Fruit fly (Drosophila melanogaster) whole organism, adult: Measurements from ENCODE around the gene Fntb.

Experiments used
- CG11617 ChIP-seq: fragments of 200-800 bp; sonication (Bioruptor generic); optimal IDR thresholded peaks from 2 replicates; lab custom pipeline; 2017; ENCODE audit warnings: mild to moderate bottlenecking, missing biosample characterization, missing genetic modification reagents, missing genetic modification characterization
- CG12768 ChIP-seq: fragments of 200-800 bp; sonication (Bioruptor generic); optimal IDR thresholded peaks from 2 replicates; lab custom pipeline; 2017; ENCODE audit warnings: missing biosample characterization, missing genetic modification characterization, mild to moderate bottlenecking, moderate library complexity, missing genetic modification reagents
- CG14711 ChIP-seq: fragments of 200-800 bp; sonication (Bioruptor generic); optimal IDR thresholded peaks from 2 replicates; lab custom pipeline; 2018; ENCODE audit warnings: missing biosample characterization, mild to moderate bottlenecking, missing genetic modification characterization, moderate library complexity
- CG1620 ChIP-seq: fragments of 200-800 bp; sonication (Bioruptor generic); optimal IDR thresholded peaks from 2 replicates; lab custom pipeline; 2016; ENCODE audit warnings: missing biosample characterization, missing genetic modification characterization
- CG33017 ChIP-seq: fragments of 200-800 bp; sonication (Bioruptor generic); optimal IDR thresholded peaks from 2 replicates; lab custom pipeline; 2018; ENCODE audit warnings: missing biosample characterization, mild to moderate bottlenecking, missing genetic modification characterization, moderate library complexity
- CG7045 ChIP-seq: fragments of 200-800 bp; sonication (Bioruptor generic); optimal IDR thresholded peaks from 2 replicates; lab custom pipeline; 2017; ENCODE audit warnings: missing biosample characterization, mild to moderate bottlenecking, missing genetic modification characterization
- CG7101 ChIP-seq: fragments of 200-800 bp; sonication (Bioruptor generic); optimal IDR thresholded peaks from 2 replicates; lab custom pipeline; 2018; ENCODE audit warnings: missing biosample characterization, mild to moderate bottlenecking, missing genetic modification characterization, moderate library complexity
- Hr96 ChIP-seq: fragments of 200-800 bp; sonication (Bioruptor generic); optimal IDR thresholded peaks from 2 replicates; lab custom pipeline; 2016; ENCODE audit warnings: missing biosample characterization, missing genetic modification characterization
- Mnt ChIP-seq: fragments of 200-800 bp; sonication (Bioruptor generic); optimal IDR thresholded peaks from 2 replicates; lab custom pipeline; 2016; ENCODE audit warnings: missing biosample characterization, mild to moderate bottlenecking, missing genetic modification characterization
- cic ChIP-seq: fragments of 200-800 bp; sonication (Bioruptor generic); optimal IDR thresholded peaks from 2 replicates; lab custom pipeline; 2017; ENCODE audit warnings: missing biosample characterization, mild to moderate bottlenecking, missing genetic modification characterization, moderate library complexity
- cnc ChIP-seq, 2 experiments: fragments of >200 bp; optimal IDR thresholded peaks; 2 replicates each; lab custom pipeline; 2017
- pad ChIP-seq: fragments of 200-800 bp; sonication (Bioruptor generic); optimal IDR thresholded peaks from 3 replicates; lab custom pipeline; 2017; ENCODE audit warnings: missing biosample characterization, missing genetic modification characterization, mild to moderate bottlenecking, moderate library complexity, missing genetic modification reagents
- tj ChIP-seq: fragments of 200-800 bp; sonication (Bioruptor generic); optimal IDR thresholded peaks from 3 replicates; lab custom pipeline; 2017; ENCODE audit warnings: missing biosample characterization, mild to moderate bottlenecking, missing genetic modification characterization, moderate library complexity

DNA sequence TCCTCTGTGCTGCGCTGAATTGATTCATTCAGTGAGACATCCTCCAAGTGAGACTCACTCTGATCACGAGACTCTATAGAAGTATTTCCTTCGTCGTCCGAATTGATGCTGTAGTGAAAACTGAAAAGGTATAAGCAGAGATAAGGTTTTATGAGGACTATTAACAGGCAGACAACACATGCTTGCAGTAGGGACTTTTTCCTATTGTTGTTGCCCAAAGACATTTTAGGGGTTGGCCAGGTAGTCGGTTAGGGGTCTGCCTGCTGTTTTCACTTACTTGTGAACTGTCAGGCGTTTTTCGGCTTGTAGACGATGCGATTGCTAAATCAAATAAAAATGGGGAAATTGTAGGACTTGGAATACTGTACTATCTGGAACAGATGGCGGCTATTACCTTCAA is 35.8 kb downstream of the Fntb start:
- no peak for TF ChIP-seq CG7045 (GFP tag; lab: Kevin White, UChicago)
- TF ChIP-seq Mnt (GFP tag; lab: Kevin White, UChicago), result no peak
- no peak for TF ChIP-seq CG1620 (GFP tag; lab: Kevin White, UChicago)
- TF ChIP-seq CG14711 (tag; lab: Kevin White, UChicago), result no peak
- no peak for TF ChIP-seq pad (GFP tag; lab: Kevin White, UChicago)
- no peak for TF ChIP-seq cnc (optimal IDR thresholded peaks at IDR 0.05; lab: Kevin White, UChicago)
- no peak for TF ChIP-seq Hr96 (GFP tag; lab: Kevin White, UChicago)
- TF ChIP-seq CG12768, result no peak
- no peak for TF ChIP-seq CG7101 (tag; lab: Kevin White, UChicago)
- no peak for TF ChIP-seq CG11617 (GFP tag; lab: Kevin White, UChicago)
- no peak for TF ChIP-seq cic
- no peak for TF ChIP-seq CG33017 (tag; lab: Kevin White, UChicago)
- TF ChIP-seq tj, result no peak
